Worm (Caenorhabditis elegans): ENCODE data around the gene unc-6.

Gene unc-6

DNA sequence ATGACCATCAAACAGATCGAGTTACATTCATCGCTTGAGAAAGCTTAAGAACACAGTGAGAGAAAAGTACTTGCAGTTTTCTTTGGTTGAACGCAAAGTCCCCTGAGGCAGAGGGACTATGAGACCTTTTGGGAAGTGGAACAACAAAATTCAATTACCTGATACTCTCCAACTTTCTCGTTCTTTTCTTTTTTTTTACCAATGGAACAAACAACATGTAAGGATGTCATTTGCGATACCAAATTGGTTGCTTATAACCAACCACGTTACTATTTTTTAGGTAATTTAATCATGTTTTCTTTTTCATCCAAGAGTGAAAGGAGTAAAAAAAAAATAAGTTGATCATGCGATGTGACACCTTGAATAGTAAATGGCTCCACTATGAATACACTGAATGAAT, 32.7 kb upstream of the unc-6 start:
- no peak for TF ChIP-seq Y55F3AM.14 (GFP tag; optimal IDR thresholded peaks at IDR 0.05)
- no peak for TF ChIP-seq elt-1 (tag; optimal IDR thresholded peaks at IDR 0.05)
- peak; percentile 7 for TF ChIP-seq sma-9 (GFP tag; optimal IDR thresholded peaks at IDR 0.05)
- no peak for TF ChIP-seq sma-9 (tag; optimal IDR thresholded peaks at IDR 0.05)
- TF ChIP-seq skn-1 (tag; optimal IDR thresholded peaks at IDR 0.05), result no peak
- TF ChIP-seq nhr-25 (tag; optimal IDR thresholded peaks at IDR 0.05), result no peak
- TF ChIP-seq nhr-21 (tag; optimal IDR thresholded peaks at IDR 0.05), result no peak
- no peak for TF ChIP-seq nhr-23 (tag; optimal IDR thresholded peaks at IDR 0.05)

DNA sequence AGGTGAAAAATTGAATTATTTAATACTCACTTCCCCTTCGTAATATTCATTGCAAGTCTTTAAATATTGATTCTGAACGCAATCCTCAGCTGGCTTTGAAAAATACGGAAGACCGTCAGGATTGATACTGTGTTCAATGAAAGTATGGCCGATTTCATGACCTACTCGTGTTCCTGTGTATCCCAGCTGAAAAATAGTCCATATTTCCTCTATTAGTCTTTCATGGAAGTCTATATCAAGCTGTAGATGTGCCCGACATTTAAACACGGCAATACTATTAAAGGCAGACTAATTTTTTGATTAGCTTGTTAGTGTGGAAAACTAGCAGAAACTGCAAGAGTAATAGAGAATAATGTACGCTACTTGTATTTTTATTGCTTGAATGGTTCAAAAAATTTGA, 27.9 kb upstream of the unc-6 start:
- TF ChIP-seq nhr-6 (tag; optimal IDR thresholded peaks at IDR 0.05) (no peak), crh-2 (tag; optimal IDR thresholded peaks at IDR 0.05) (no peak), lin-13 (GFP tag; optimal IDR thresholded peaks at IDR 0.05) (no peak), dmd-4 (tag; optimal IDR thresholded peaks at IDR 0.05) (no peak), nhr-21 (tag; optimal IDR thresholded peaks at IDR 0.05) (no peak), C34F6.9 (tag; optimal IDR thresholded peaks at IDR 0.05) (no peak), mab-5 (tag; optimal IDR thresholded peaks at IDR 0.05) (no peak), nhr-77 (tag; optimal IDR thresholded peaks at IDR 0.05) (no peak), unc-39 (tag; optimal IDR thresholded peaks at IDR 0.05) (no peak), mdl-1 (tag; optimal IDR thresholded peaks at IDR 0.05) (no peak), R02D3.7 (tag; optimal IDR thresholded peaks at IDR 0.05) (no peak)

DNA sequence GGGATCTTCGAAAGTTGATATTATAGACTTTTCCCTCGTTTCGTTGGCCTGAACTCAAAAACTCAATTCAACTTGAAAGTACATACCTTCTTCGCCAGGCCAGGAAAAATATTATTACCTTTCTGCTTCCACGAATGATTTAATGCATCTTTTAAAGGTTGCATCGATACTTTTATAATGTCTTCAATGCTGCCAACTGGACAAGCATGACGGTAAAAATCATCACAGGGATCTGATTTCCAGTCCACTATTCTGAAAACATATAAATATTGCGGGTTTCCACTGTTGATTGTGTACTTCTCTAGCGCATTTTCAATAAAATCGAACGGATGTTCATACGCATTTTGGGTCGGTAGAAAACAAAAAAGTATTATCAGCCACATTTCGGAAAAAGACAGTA, 26.4 kb upstream of the unc-6 start, which contains the start of gene nep-4:
Gene nep-4, minus strand, starts transcription at position 393 of the 400 bp plus-strand sequence.
- TF ChIP-seq elt-3 (tag; optimal IDR thresholded peaks at IDR 0.05) (no peak), lin-39 (tag; optimal IDR thresholded peaks at IDR 0.05) (no peak), nhr-237 (tag; optimal IDR thresholded peaks at IDR 0.05) (no peak), sem-4 (tag; optimal IDR thresholded peaks at IDR 0.05) (no peak), blmp-1 (tag; optimal IDR thresholded peaks at IDR 0.05; ENCODE audit: insufficient read depth) (no peak)

DNA sequence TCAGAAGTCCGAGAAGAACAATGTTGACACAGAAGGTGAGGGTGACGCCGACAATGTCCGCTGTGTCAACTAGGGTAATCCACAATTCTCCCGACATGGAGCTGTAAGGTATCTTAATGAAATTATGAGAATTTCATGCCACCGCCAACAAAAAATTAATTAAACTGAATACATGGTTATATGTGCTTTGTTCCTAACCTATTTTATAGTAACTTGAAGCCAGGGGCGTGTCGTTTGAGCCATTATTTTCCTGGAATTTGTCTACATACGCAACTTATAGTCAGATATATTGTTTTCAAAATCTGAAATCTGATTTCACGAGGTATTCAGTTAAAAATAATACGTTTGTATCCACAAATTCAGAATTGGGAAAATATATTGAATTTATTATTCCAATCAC, 23.6 kb upstream of the unc-6 start, which contains the start of gene odr-10:
Gene odr-10, minus strand, starts transcription at position 101 of the 400 bp plus-strand sequence.
- TF ChIP-seq alr-1 (tag; optimal IDR thresholded peaks at IDR 0.05) (no peak), ZK546.5 (tag; optimal IDR thresholded peaks at IDR 0.05) (no peak), unc-39 (tag; optimal IDR thresholded peaks at IDR 0.05) (no peak), mdl-1 (tag; optimal IDR thresholded peaks at IDR 0.05) (no peak), gmeb-1 (tag; optimal IDR thresholded peaks at IDR 0.05) (no peak), elt-1 (tag; optimal IDR thresholded peaks at IDR 0.05) (no peak), C34F6.9 (tag; optimal IDR thresholded peaks at IDR 0.05) (no peak), ztf-4 (tag; optimal IDR thresholded peaks at IDR 0.05) (no peak), mab-5 (tag; optimal IDR thresholded peaks at IDR 0.05) (no peak), mbf-1 (tag; optimal IDR thresholded peaks at IDR 0.05) (no peak)

DNA sequence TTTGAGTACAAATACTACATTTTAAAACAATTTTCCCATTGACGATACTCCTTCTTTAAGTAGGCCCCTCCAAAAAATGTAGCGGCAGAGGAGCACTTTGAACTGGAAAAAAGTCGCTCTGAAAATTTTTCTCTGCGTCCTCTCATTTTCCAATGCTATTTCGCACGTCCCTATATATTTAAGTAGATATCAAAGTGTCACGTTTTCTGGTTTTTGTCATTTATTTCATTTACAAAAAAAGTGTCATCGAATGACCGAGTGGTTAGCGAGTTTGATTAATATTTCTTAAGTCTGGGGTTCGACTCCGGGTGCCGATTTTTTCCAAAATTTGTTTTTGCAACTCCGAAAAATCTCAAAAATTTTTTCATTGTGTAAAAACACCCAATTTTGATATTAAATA, 22.6 kb upstream of the unc-6 start:
- TF ChIP-seq lsy-2 (tag; optimal IDR thresholded peaks at IDR 0.05), result no peak
- TF ChIP-seq egl-27 (tag; optimal IDR thresholded peaks at IDR 0.05), result no peak
- TF ChIP-seq sma-3 (GFP tag; optimal IDR thresholded peaks at IDR 0.05), result no peak
- TF ChIP-seq gmeb-1 (tag; optimal IDR thresholded peaks at IDR 0.05), result no peak

DNA sequence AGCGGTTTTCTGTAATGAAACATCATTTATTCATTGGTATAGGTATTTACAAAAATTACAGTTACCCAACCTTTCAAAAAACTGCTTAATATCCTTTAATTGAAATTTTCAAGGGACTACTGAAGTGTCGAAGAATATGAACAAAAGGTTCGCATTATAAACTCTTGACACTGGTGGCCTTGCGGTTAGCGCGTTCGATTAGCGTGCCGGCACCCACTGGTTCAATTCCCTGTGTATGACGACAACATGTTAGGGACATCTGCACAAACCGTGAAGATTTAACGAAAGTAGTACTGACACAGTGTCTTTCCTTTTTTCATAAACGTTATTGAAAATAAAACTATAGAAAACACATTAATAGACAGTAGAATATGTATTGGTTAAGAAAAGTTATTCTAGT, 21.8 kb upstream of the unc-6 start:
- TF ChIP-seq nhr-77 (tag; optimal IDR thresholded peaks at IDR 0.05) (no peak), nhr-10 (tag; optimal IDR thresholded peaks at IDR 0.05) (no peak), nhr-11 (tag; optimal IDR thresholded peaks at IDR 0.05) (no peak), ZK546.5 (tag; optimal IDR thresholded peaks at IDR 0.05) (no peak), alr-1 (tag; optimal IDR thresholded peaks at IDR 0.05) (no peak), C34F6.9 (tag; optimal IDR thresholded peaks at IDR 0.05) (peak; percentile 10), fos-1 (tag; optimal IDR thresholded peaks at IDR 0.05) (peak; percentile 59), snpc-4 (tag; optimal IDR thresholded peaks at IDR 0.05) (no peak), lin-13 (GFP tag; optimal IDR thresholded peaks at IDR 0.05) (peak; percentile 31), ceh-16 (tag; optimal IDR thresholded peaks at IDR 0.05) (no peak), sma-3 (GFP tag; optimal IDR thresholded peaks at IDR 0.05) (peak; percentile 63), crh-2 (tag; optimal IDR thresholded peaks at IDR 0.05) (peak; percentile 66), sem-4 (tag; optimal IDR thresholded peaks at IDR 0.05) (no peak), egl-27 (tag; optimal IDR thresholded peaks at IDR 0.05) (peak; percentile 47), elt-1 (tag; optimal IDR thresholded peaks at IDR 0.05) (no peak), ama-1 (optimal IDR thresholded peaks at IDR 0.05) (no peak), nhr-12 (tag; optimal IDR thresholded peaks at IDR 0.05) (no peak), lsy-2 (tag; optimal IDR thresholded peaks at IDR 0.05) (no peak), ztf-1 (GFP tag; conservative IDR thresholded peaks at IDR 0.05) (no peak), lin-39 (tag; optimal IDR thresholded peaks at IDR 0.05) (no peak), unc-55 (GFP tag; optimal IDR thresholded peaks at IDR 0.05) (no peak), ztf-11 (tag; optimal IDR thresholded peaks at IDR 0.05) (no peak), peb-1 (tag; optimal IDR thresholded peaks at IDR 0.05) (no peak), R02D3.7 (tag; optimal IDR thresholded peaks at IDR 0.05) (no peak), Y55F3AM.14 (GFP tag; optimal IDR thresholded peaks at IDR 0.05) (peak; percentile 62), F13H6.1 (tag; optimal IDR thresholded peaks at IDR 0.05) (peak; percentile 40), nhr-21 (tag; optimal IDR thresholded peaks at IDR 0.05) (peak; percentile 11), gmeb-1 (tag; optimal IDR thresholded peaks at IDR 0.05) (no peak), mab-5 (tag; optimal IDR thresholded peaks at IDR 0.05) (no peak), nhr-237 (tag; optimal IDR thresholded peaks at IDR 0.05) (no peak)
